Fruit fly (Drosophila melanogaster) whole organism, embryonic: ENCODE data around the gene CG12035.

ENCODE experiments used
- Atf-2 ChIP-seq: fragments of 200-800 bp; sonication (Bioruptor generic); optimal IDR thresholded peaks from 2 replicates; lab custom pipeline; 2016; ENCODE audit warnings: missing biosample characterization, missing genetic modification characterization
- B-H2 ChIP-seq: fragments of 200-800 bp; sonication (Bioruptor generic); optimal IDR thresholded peaks from 2 replicates; lab custom pipeline; 2018; ENCODE audit warnings: missing biosample characterization, mild to moderate bottlenecking, missing genetic modification characterization
- BtbVII ChIP-seq: fragments of 200-800 bp; sonication (Bioruptor generic); optimal IDR thresholded peaks from 3 replicates; lab custom pipeline; 2017; ENCODE audit warnings: missing biosample characterization, mild to moderate bottlenecking, missing genetic modification characterization
- C15 ChIP-seq: fragments of 200-800 bp; sonication (Bioruptor generic); IDR thresholded peaks from 3 replicates; pipeline ENCODE4 v1.3.6; 2022; ENCODE audit warnings: missing biosample characterization, missing genetic modification characterization
- CG10543 ChIP-seq: fragments of 200-800 bp; sonication (Bioruptor generic); optimal IDR thresholded peaks from 3 replicates; lab custom pipeline; 2017; ENCODE audit warnings: missing biosample characterization, mild to moderate bottlenecking, missing genetic modification characterization, moderate library complexity
- CG10654 ChIP-seq: fragments of 200-800 bp; sonication (Bioruptor generic); optimal IDR thresholded peaks from 2 replicates; lab custom pipeline; 2016; ENCODE audit warnings: missing biosample characterization, missing genetic modification characterization
- CG11247 ChIP-seq: fragments of 200-800 bp; sonication (Bioruptor generic); IDR thresholded peaks from 2 replicates; pipeline ENCODE4 v1.3.6; 2022; ENCODE audit warnings: missing biosample characterization, missing genetic modification characterization
- CG11398 ChIP-seq: fragments of 200-800 bp; sonication (Bioruptor generic); optimal IDR thresholded peaks from 2 replicates; lab custom pipeline; 2016; ENCODE audit warnings: missing biosample characterization, missing genetic modification characterization
- CG11723 ChIP-seq: fragments of 200-800 bp; sonication (Bioruptor generic); optimal IDR thresholded peaks from 2 replicates; lab custom pipeline; 2017; ENCODE audit warnings: missing biosample characterization, mild to moderate bottlenecking, missing genetic modification characterization
- CG12299 ChIP-seq: fragments of 200-800 bp; sonication (Bioruptor generic); optimal IDR thresholded peaks from 2 replicates; lab custom pipeline; 2018; ENCODE audit warnings: missing biosample characterization, mild to moderate bottlenecking, missing genetic modification characterization
- CG13287 ChIP-seq: fragments of 200-800 bp; sonication (Bioruptor generic); IDR thresholded peaks from 2 replicates; pipeline ENCODE4 v1.3.6; 2022; ENCODE audit warnings: missing biosample characterization, missing genetic modification characterization; ENCODE audit not compliant: partially characterized antibody
- CG13296 ChIP-seq: fragments of 200-800 bp; sonication (Bioruptor generic); optimal IDR thresholded peaks from 3 replicates; lab custom pipeline; 2018; ENCODE audit warnings: missing biosample characterization, mild to moderate bottlenecking, missing genetic modification characterization
- CG14050 ChIP-seq: fragments of 200-800 bp; sonication (Bioruptor generic); IDR thresholded peaks from 3 replicates; pipeline ENCODE4 v1.3.6; 2022; ENCODE audit warnings: missing biosample characterization, missing genetic modification characterization
- CG15479 ChIP-seq: fragments of 200-800 bp; sonication (Bioruptor generic); optimal IDR thresholded peaks from 3 replicates; lab custom pipeline; 2019; ENCODE audit warnings: missing biosample characterization, mild to moderate bottlenecking, missing genetic modification characterization, moderate library complexity
- CG16863 ChIP-seq: fragments of 200-800 bp; sonication (Bioruptor generic); optimal IDR thresholded peaks from 3 replicates; lab custom pipeline; 2016; ENCODE audit warnings: missing biosample characterization, missing genetic modification characterization
- CG1832 ChIP-seq: fragments of 200-800 bp; sonication (Bioruptor generic); optimal IDR thresholded peaks from 2 replicates; lab custom pipeline; 2017; ENCODE audit warnings: missing biosample characterization, mild to moderate bottlenecking, missing genetic modification characterization, inconsistent platforms
- CG2199 ChIP-seq: fragments of 200-800 bp; sonication (Bioruptor generic); IDR thresholded peaks from 3 replicates; pipeline ENCODE4 v1.3.6; 2022; ENCODE audit warnings: missing biosample characterization, missing genetic modification characterization
- CG2678 ChIP-seq: fragments of 200-800 bp; sonication (Bioruptor generic); optimal IDR thresholded peaks from 3 replicates; lab custom pipeline; 2019; ENCODE audit warnings: missing biosample characterization, mild to moderate bottlenecking, missing genetic modification characterization, moderate library complexity
- CG7928 ChIP-seq: fragments of 200-800 bp; sonication (Bioruptor generic); optimal IDR thresholded peaks from 2 replicates; lab custom pipeline; 2017; ENCODE audit warnings: missing biosample characterization, mild to moderate bottlenecking, missing genetic modification characterization
- CG8281 ChIP-seq: fragments of 200-800 bp; sonication (Bioruptor generic); optimal IDR thresholded peaks from 2 replicates; lab custom pipeline; 2018; ENCODE audit warnings: missing biosample characterization, mild to moderate bottlenecking, missing genetic modification characterization, moderate library complexity
- CG8478 ChIP-seq: fragments of >200 bp; optimal IDR thresholded peaks from 2 replicates; lab custom pipeline; 2018
- Dek ChIP-seq: fragments of 200-800 bp; sonication (Bioruptor generic); optimal IDR thresholded peaks from 3 replicates; lab custom pipeline; 2019; ENCODE audit warnings: missing biosample characterization, mild to moderate bottlenecking, missing genetic modification characterization, moderate library complexity
- Doc3 ChIP-seq: fragments of 200-800 bp; sonication (Bioruptor generic); IDR thresholded peaks from 3 replicates; pipeline ENCODE4 v1.3.6; 2022; ENCODE audit warnings: missing biosample characterization, missing genetic modification characterization; ENCODE audit not compliant: partially characterized antibody
- Fer1 ChIP-seq: fragments of 200-800 bp; sonication (Bioruptor generic); optimal IDR thresholded peaks from 2 replicates; lab custom pipeline; 2017; ENCODE audit warnings: missing biosample characterization, mild to moderate bottlenecking, missing genetic modification characterization
- Fer2 ChIP-seq: fragments of 200-800 bp; sonication (Bioruptor generic); optimal IDR thresholded peaks from 2 replicates; lab custom pipeline; 2018; ENCODE audit warnings: missing biosample characterization, mild to moderate bottlenecking, missing genetic modification characterization, moderate library complexity
- HLH4C ChIP-seq: fragments of 200-800 bp; sonication (Bioruptor generic); IDR thresholded peaks from 3 replicates; pipeline ENCODE4 v1.3.6; 2022; ENCODE audit warnings: missing biosample characterization, missing genetic modification characterization; ENCODE audit not compliant: partially characterized antibody
- Oli ChIP-seq: fragments of 200-800 bp; sonication (Bioruptor generic); optimal IDR thresholded peaks from 2 replicates; lab custom pipeline; 2018; ENCODE audit warnings: missing biosample characterization, mild to moderate bottlenecking, missing genetic modification characterization, moderate library complexity
- Poxn ChIP-seq: fragments of 200-800 bp; sonication (Bioruptor generic); IDR thresholded peaks from 2 replicates; pipeline ENCODE4 v1.3.6; 2022; ENCODE audit warnings: missing biosample characterization, missing genetic modification characterization
- Ptx1 ChIP-seq: fragments of 200-800 bp; sonication (Bioruptor generic); IDR thresholded peaks from 2 replicates; pipeline ENCODE4 v1.3.6; 2022; ENCODE audit warnings: missing biosample characterization, missing genetic modification characterization
- Ravus ChIP-seq: fragments of 200-800 bp; sonication (Bioruptor generic); IDR thresholded peaks from 2 replicates; pipeline ENCODE4 v1.3.6; 2022; ENCODE audit warnings: missing biosample characterization, missing genetic modification characterization
- Sox100B ChIP-seq: fragments of 200-800 bp; sonication (Bioruptor generic); optimal IDR thresholded peaks from 3 replicates; lab custom pipeline; 2018; ENCODE audit warnings: missing biosample characterization, mild to moderate bottlenecking, missing genetic modification characterization
- Sox102F ChIP-seq: fragments of 200-800 bp; sonication (Bioruptor generic); optimal IDR thresholded peaks from 2 replicates; lab custom pipeline; 2018; ENCODE audit warnings: missing biosample characterization, mild to moderate bottlenecking, missing genetic modification characterization, moderate library complexity
- amos ChIP-seq: fragments of 200-800 bp; sonication (Bioruptor generic); IDR thresholded peaks from 2 replicates; pipeline ENCODE4 v1.3.6; 2022; ENCODE audit warnings: missing biosample characterization, missing genetic modification characterization; ENCODE audit not compliant: partially characterized antibody
- bab2 ChIP-seq: fragments of 200-800 bp; sonication (Bioruptor generic); optimal IDR thresholded peaks from 2 replicates; lab custom pipeline; 2016; ENCODE audit warnings: missing biosample characterization, missing genetic modification characterization
- bbx ChIP-seq: fragments of 200-800 bp; sonication (Bioruptor generic); IDR thresholded peaks from 2 replicates; pipeline ENCODE4 v1.3.6; 2022; ENCODE audit warnings: missing biosample characterization, missing genetic modification characterization; ENCODE audit not compliant: partially characterized antibody
- da ChIP-seq: fragments of 200-800 bp; sonication (Bioruptor generic); optimal IDR thresholded peaks from 2 replicates; lab custom pipeline; 2016; ENCODE audit warnings: missing biosample characterization, missing genetic modification characterization
- fd3F ChIP-seq: fragments of 200-800 bp; sonication (Bioruptor generic); optimal IDR thresholded peaks from 2 replicates; lab custom pipeline; 2018; ENCODE audit warnings: missing biosample characterization, mild to moderate bottlenecking, missing genetic modification characterization, moderate library complexity
- fd64A ChIP-seq: fragments of 200-800 bp; sonication (Bioruptor generic); optimal IDR thresholded peaks from 3 replicates; lab custom pipeline; 2018; ENCODE audit warnings: missing biosample characterization, mild to moderate bottlenecking, missing genetic modification characterization
- fru ChIP-seq: fragments of >200 bp; optimal IDR thresholded peaks from 2 replicates; lab custom pipeline; 2017
- gem ChIP-seq: fragments of 200-800 bp; sonication (Bioruptor generic); optimal IDR thresholded peaks from 2 replicates; lab custom pipeline; 2019; ENCODE audit warnings: missing biosample characterization, mild to moderate bottlenecking, missing genetic modification characterization, moderate library complexity
- hbn ChIP-seq: fragments of 200-800 bp; sonication (Bioruptor generic); IDR thresholded peaks from 2 replicates; pipeline ENCODE4 v1.3.6; 2022; ENCODE audit warnings: missing biosample characterization, missing genetic modification characterization; ENCODE audit not compliant: partially characterized antibody
- jumu ChIP-seq: fragments of 200-800 bp; sonication (Bioruptor generic); optimal IDR thresholded peaks from 3 replicates; lab custom pipeline; 2016; ENCODE audit warnings: missing biosample characterization, missing genetic modification characterization
- lola ChIP-seq, 3 experiments: fragments of >200 bp in 2 of 3; fragments of 200-800 bp in 1 of 3; sonication (Bioruptor generic) in 1 of 3; optimal IDR thresholded peaks; 2 replicates each; lab custom pipeline; 2017 to 2019; ENCODE audit warnings: missing biosample characterization in 3 of 3, missing genetic modification characterization in 3 of 3, mild to moderate bottlenecking in 1 of 3, moderate library complexity in 1 of 3
- oc ChIP-seq: fragments of 200-800 bp; sonication (Bioruptor generic); optimal IDR thresholded peaks from 2 replicates; lab custom pipeline; 2018; ENCODE audit warnings: missing biosample characterization, mild to moderate bottlenecking, missing genetic modification characterization, moderate library complexity
- shn ChIP-seq: fragments of 200-800 bp; sonication (Bioruptor generic); optimal IDR thresholded peaks from 3 replicates; lab custom pipeline; 2016; ENCODE audit warnings: missing biosample characterization, missing genetic modification characterization
- sim ChIP-seq: fragments of 200-800 bp; sonication (Bioruptor generic); IDR thresholded peaks from 2 replicates; pipeline ENCODE4 v1.3.6; 2022; ENCODE audit warnings: missing biosample characterization, missing genetic modification characterization
- sima ChIP-seq: fragments of 200-800 bp; sonication (Bioruptor generic); optimal IDR thresholded peaks from 2 replicates; lab custom pipeline; 2016; ENCODE audit warnings: missing biosample characterization, missing genetic modification characterization
- sisA ChIP-seq: fragments of 200-800 bp; sonication (Bioruptor generic); IDR thresholded peaks from 2 replicates; pipeline ENCODE4 v1.3.6; 2022; ENCODE audit warnings: missing biosample characterization, missing genetic modification characterization
- trem ChIP-seq: fragments of 200-800 bp; optimal IDR thresholded peaks from 3 replicates; lab custom pipeline; 2019; ENCODE audit warnings: missing biosample characterization, mild to moderate bottlenecking, missing genetic modification characterization, moderate library complexity
- yki ChIP-seq: fragments of >200 bp; optimal IDR thresholded peaks from 3 replicates; lab custom pipeline; 2018
- zfh1 ChIP-seq: fragments of 200-800 bp; sonication (Bioruptor generic); IDR thresholded peaks from 3 replicates; pipeline ENCODE4 v1.3.6; 2022; ENCODE audit warnings: missing biosample characterization, missing genetic modification characterization
- zfh2 ChIP-seq: fragments of 200-800 bp; sonication (Bioruptor generic); optimal IDR thresholded peaks from 2 replicates; lab custom pipeline; 2016; ENCODE audit warnings: missing biosample characterization, missing genetic modification characterization

CG12035 gene

dm6 chr3L:1737898-1738322, 13.7 kb downstream of the CG12035 start, which contains the start of gene PIG-Wb (continued):
- TF ChIP-seq jumu (GFP tag; lab: Kevin White, UChicago) (no peak), zfh1 (GFP tag; lab: Robert Waterston, UW) (no peak), fru (lab: Kevin White, UChicago) (no peak), B-H2 (no peak), CG1832 (GFP tag; lab: Kevin White, UChicago) (no peak), Fer2 (tag; lab: Kevin White, UChicago) (no peak), Dek (tag; lab: Kevin White, UChicago) (no peak), CG2199 (GFP tag; lab: Robert Waterston, UW) (no peak), C15 (GFP tag; lab: Robert Waterston, UW) (no peak), CG14050 (GFP tag; lab: Robert Waterston, UW) (no peak), zfh2 (GFP tag; lab: Kevin White, UChicago) (no peak), lola (GFP tag; optimal IDR thresholded peaks at IDR 0.05; lab: Kevin White, UChicago) (no peak), hbn (GFP tag; lab: Robert Waterston, UW) (no peak), da (no peak), shn (GFP tag; lab: Kevin White, UChicago) (no peak), HLH4C (no peak), Oli (tag; lab: Kevin White, UChicago) (no peak), CG12299 (tag; lab: Kevin White, UChicago) (peak; percentile 18), CG11398 (no peak), gem (peak; percentile 20), CG13296 (GFP tag; lab: Kevin White, UChicago) (peak; percentile 54), Sox102F (GFP tag; lab: Kevin White, UChicago) (no peak), oc (tag; lab: Kevin White, UChicago) (no peak), CG15479 (GFP tag; lab: Kevin White, UChicago) (no peak), sima (no peak), CG2678 (peak; percentile 57), sisA (GFP tag; lab: Robert Waterston, UW) (no peak), BtbVII (no peak), CG10654 (GFP tag; lab: Kevin White, UChicago) (no peak), fd3F (GFP tag; lab: Kevin White, UChicago) (no peak), CG16863 (no peak), CG8281 (peak; percentile 7), trem (tag; lab: Kevin White, UChicago) (no peak), Doc3 (GFP tag; lab: Robert Waterston, UW) (no peak), bbx (GFP tag; lab: Robert Waterston, UW) (no peak), CG11723 (GFP tag; lab: Kevin White, UChicago) (no peak), amos (GFP tag; lab: Robert Waterston, UW) (no peak), fd64A (no peak), yki (lab: Kevin White, UChicago) (no peak), Fer1 (GFP tag; lab: Kevin White, UChicago) (peak; percentile 65), CG8478 (lab: Kevin White, UChicago) (no peak), Sox100B (no peak), CG7928 (GFP tag; lab: Kevin White, UChicago) (no peak), Atf-2 (GFP tag; lab: Kevin White, UChicago) (no peak), Poxn (no peak), CG10543 (GFP tag; lab: Kevin White, UChicago) (peak; percentile 82), Ptx1 (GFP tag; lab: Robert Waterston, UW) (no peak; the same call in 1 of the 2 replicates), CG11247 (GFP tag; lab: Robert Waterston, UW) (no peak), bab2 (GFP tag; lab: Kevin White, UChicago) (no peak), sim (GFP tag; lab: Robert Waterston, UW) (no peak), Ravus (GFP tag; lab: Robert Waterston, UW) (no peak), CG13287 (GFP tag; lab: Robert Waterston, UW) (no peak)
